Worm (Caenorhabditis elegans) whole organism, L1 larva: ENCODE measurements around the gene Y47D3A.13.

Experiments used
- alr-1 ChIP-seq: fragments of 200-800 bp; sonication (Bioruptor generic); optimal IDR thresholded peaks from 2 replicates; lab custom pipeline; 2018; ENCODE audit warnings: borderline replicate concordance, mild to moderate bottlenecking, missing genetic modification characterization, missing compliant biosample characterization
- hlh-17 ChIP-seq: fragments of 200-800 bp; sonication (Bioruptor generic); optimal IDR thresholded peaks from 2 replicates; lab custom pipeline; 2018; ENCODE audit warnings: missing genetic modification characterization, mild to moderate bottlenecking, missing compliant biosample characterization, moderate library complexity, borderline replicate concordance
- ztf-4 ChIP-seq: fragments of 150-350 bp; optimal IDR thresholded peaks from 2 replicates; lab custom pipeline; 2014; ENCODE audit warnings: missing biosample characterization, missing genetic modification characterization

ce11 chrIII:11234742-11235141 lies 10.8 kb upstream of the Y47D3A.13 start, which contains the start of gene Y47D3A.34:
- TF ChIP-seq alr-1 (tag; lab: Kevin White, UChicago) (no peak), hlh-17 (GFP tag; lab: Kevin White, UChicago) (no peak), ztf-4 (tag; lab: Kevin White, UChicago) (no peak)
